Worm (Caenorhabditis elegans) whole organism, midembryonic: ENCODE measurements around the gene mai-1.

Source experiments
- T22C8.4 ChIP-seq: fragments of 200-800 bp; sonication (Bioruptor generic); IDR thresholded peaks from 2 replicates; pipeline ENCODE4 v1.3.6; 2022; ENCODE audit warnings: missing genetic modification characterization, missing compliant biosample characterization
- cog-1 ChIP-seq: sonication (generic microtip); optimal IDR thresholded peaks from 2 replicates; lab custom pipeline; 2016; ENCODE audit warnings: missing genetic modification characterization, missing compliant biosample characterization
- flt-1 ChIP-seq: fragments of 200-800 bp; sonication (Bioruptor generic); IDR thresholded peaks from 2 replicates; pipeline ENCODE4 v1.3.6; 2022; ENCODE audit warnings: missing genetic modification characterization, missing compliant biosample characterization
- klf-2 ChIP-seq: fragments of 200-800 bp; sonication (Bioruptor generic); conservative IDR thresholded peaks from 2 replicates; pipeline ENCODE4 v1.3.6; 2022; ENCODE audit warnings: missing genetic modification reagents, missing genetic modification characterization, missing compliant biosample characterization
- med-1 ChIP-seq: sonication (generic microtip); optimal IDR thresholded peaks from 2 replicates; lab custom pipeline; 2017; ENCODE audit warnings: missing genetic modification characterization, mild to moderate bottlenecking, missing compliant biosample characterization, antibody characterized with exemption, missing genetic modification reagents; ENCODE audit not compliant: insufficient read depth
- ref-1 ChIP-seq: fragments of 200-800 bp; sonication (Bioruptor generic); conservative IDR thresholded peaks from 2 replicates; pipeline ENCODE4 v1.3.6; 2022; ENCODE audit warnings: missing genetic modification reagents, missing genetic modification characterization, missing compliant biosample characterization
- tab-1 ChIP-seq: fragments of 200-800 bp; sonication (Bioruptor generic); IDR thresholded peaks from 2 replicates; pipeline ENCODE4 v1.3.6; 2022; ENCODE audit warnings: missing genetic modification characterization, missing compliant biosample characterization
- ztf-23 ChIP-seq: fragments of 200-800 bp; sonication (Bioruptor generic); IDR thresholded peaks from 2 replicates; pipeline ENCODE4 v1.3.6; 2022; ENCODE audit warnings: missing genetic modification reagents, missing genetic modification characterization, missing compliant biosample characterization
- ztf-29 ChIP-seq: fragments of 200-800 bp; sonication (Bioruptor generic); IDR thresholded peaks from 2 replicates; pipeline ENCODE4 v1.3.6; 2022; ENCODE audit warnings: missing genetic modification reagents, missing genetic modification characterization, missing compliant biosample characterization

- TF ChIP-seq klf-2 (no peak), flt-1 (GFP tag; lab: Robert Waterston, UW) (no peak), ztf-29 (GFP tag; lab: Robert Waterston, UW) (no peak), ztf-23 (GFP tag; lab: Robert Waterston, UW) (no peak), ref-1 (GFP tag; lab: Robert Waterston, UW) (no peak), tab-1 (GFP tag; lab: Robert Waterston, UW) (no peak), T22C8.4 (no peak), cog-1 (tag; lab: Kevin White, UChicago) (no peak), med-1 (no peak)
These were observed 49.2 kb upstream of the mai-1 start, which contains the start of gene pfut-1 for ce11 chrX:3165569-3165968.
